Worm (Caenorhabditis elegans) whole organism, late embryonic: ENCODE data around the gene T02H6.8.
A peak's percentile ranks its signal among the peaks of the same experiment; 100 is the strongest.
"Not testable (repeated sequence)": the region's sequence is repeated elsewhere in the genome, so short reads cannot be mapped to it uniquely, and the experiment has no call there.

Experiments used
- F13H6.1 ChIP-seq: sonication (generic microtip); optimal IDR thresholded peaks from 2 replicates; lab custom pipeline; 2016; ENCODE audit warnings: missing genetic modification characterization, missing compliant biosample characterization
- K09A11.1 ChIP-seq: sonication (generic microtip); optimal IDR thresholded peaks from 2 replicates; lab custom pipeline; 2017; ENCODE audit warnings: antibody characterized with exemption, mild to moderate bottlenecking, missing genetic modification characterization, missing compliant biosample characterization; ENCODE audit not compliant: insufficient read depth
- T23F11.4 ChIP-seq: fragments of 200-800 bp; sonication (Bioruptor generic); optimal IDR thresholded peaks from 2 replicates; lab custom pipeline; 2018; ENCODE audit warnings: mild to moderate bottlenecking, missing genetic modification characterization, missing compliant biosample characterization
- Y22D7AL.16 ChIP-seq: sonication (generic microtip); optimal IDR thresholded peaks from 2 replicates; lab custom pipeline; 2016; ENCODE audit warnings: missing genetic modification characterization, missing compliant biosample characterization
- ceh-18 ChIP-seq: sonication (generic microtip); optimal IDR thresholded peaks from 2 replicates; lab custom pipeline; 2016; ENCODE audit warnings: missing genetic modification characterization, missing compliant biosample characterization
- ceh-19 ChIP-seq: fragments of 200-800 bp; sonication (Bioruptor generic); optimal IDR thresholded peaks from 2 replicates; lab custom pipeline; 2018; ENCODE audit warnings: mild to moderate bottlenecking, missing genetic modification characterization, missing compliant biosample characterization
- ceh-24 ChIP-seq: sonication (generic microtip); optimal IDR thresholded peaks from 2 replicates; lab custom pipeline; 2016; ENCODE audit warnings: mild to moderate bottlenecking, missing genetic modification characterization, missing compliant biosample characterization
- ceh-31 ChIP-seq: sonication (generic microtip); optimal IDR thresholded peaks from 2 replicates; lab custom pipeline; 2016; ENCODE audit warnings: missing genetic modification characterization, missing compliant biosample characterization
- ceh-48 ChIP-seq: sonication (generic microtip); optimal IDR thresholded peaks from 2 replicates; lab custom pipeline; 2016; ENCODE audit warnings: missing genetic modification characterization, inconsistent platforms, missing compliant biosample characterization
- dmd-4 ChIP-seq: sonication (generic microtip); optimal IDR thresholded peaks from 2 replicates; lab custom pipeline; 2016; ENCODE audit warnings: borderline replicate concordance, missing genetic modification characterization, missing compliant biosample characterization
- elt-4 ChIP-seq: sonication (generic microtip); optimal IDR thresholded peaks from 2 replicates; lab custom pipeline; 2016; ENCODE audit warnings: missing genetic modification characterization, missing compliant biosample characterization
- ets-4 ChIP-seq: sonication (generic microtip); optimal IDR thresholded peaks from 2 replicates; lab custom pipeline; 2016; ENCODE audit warnings: missing genetic modification characterization, missing compliant biosample characterization
- hlh-13 ChIP-seq: fragments of 200-800 bp; sonication (Bioruptor generic); optimal IDR thresholded peaks from 2 replicates; lab custom pipeline; 2018; ENCODE audit warnings: mild to moderate bottlenecking, missing genetic modification characterization, missing compliant biosample characterization
- hlh-30 ChIP-seq: sonication (generic microtip); optimal IDR thresholded peaks from 2 replicates; lab custom pipeline; 2017; ENCODE audit warnings: antibody characterized with exemption, missing genetic modification characterization, missing compliant biosample characterization; ENCODE audit not compliant: insufficient read depth
- hlh-8 ChIP-seq: sonication (generic microtip); optimal IDR thresholded peaks from 2 replicates; lab custom pipeline; 2016; ENCODE audit warnings: missing genotype, missing genetic modification characterization, missing compliant biosample characterization
- lim-6 ChIP-seq: sonication (generic microtip); optimal IDR thresholded peaks from 2 replicates; lab custom pipeline; 2016; ENCODE audit warnings: missing genetic modification characterization, missing compliant biosample characterization
- madf-2 ChIP-seq: sonication (generic microtip); optimal IDR thresholded peaks from 2 replicates; lab custom pipeline; 2017; ENCODE audit warnings: missing genetic modification characterization, missing compliant biosample characterization
- mec-3 ChIP-seq: sonication (generic microtip); optimal IDR thresholded peaks from 2 replicates; lab custom pipeline; 2016; ENCODE audit warnings: borderline replicate concordance, missing genetic modification characterization, missing compliant biosample characterization
- nfya-1 ChIP-seq: sonication (generic microtip); optimal IDR thresholded peaks from 2 replicates; lab custom pipeline; 2017; ENCODE audit warnings: missing genetic modification characterization, mild to moderate bottlenecking, missing compliant biosample characterization, antibody characterized with exemption, moderate library complexity
- nhr-11 ChIP-seq: fragments of 150-350 bp; optimal IDR thresholded peaks from 2 replicates; lab custom pipeline; 2014; ENCODE audit warnings: missing biosample characterization, missing genetic modification characterization
- nhr-232 ChIP-seq: sonication (generic microtip); optimal IDR thresholded peaks from 2 replicates; lab custom pipeline; 2016; ENCODE audit warnings: missing genetic modification characterization, missing compliant biosample characterization
- npax-4 ChIP-seq: sonication (generic microtip); optimal IDR thresholded peaks from 2 replicates; lab custom pipeline; 2016; ENCODE audit warnings: missing genetic modification characterization, missing compliant biosample characterization
- pat-9 ChIP-seq: fragments of 200-800 bp; sonication (Bioruptor generic); optimal IDR thresholded peaks from 2 replicates; lab custom pipeline; 2018; ENCODE audit warnings: mild to moderate bottlenecking, missing genetic modification characterization, moderate library complexity, missing compliant biosample characterization
- pha-4 ChIP-seq: fragments of 150-350 bp; optimal IDR thresholded peaks from 2 replicates; lab custom pipeline; 2018; ENCODE audit warnings: missing biosample characterization, missing genetic modification reagents, missing genetic modification characterization
- ref-2 ChIP-seq: sonication (generic microtip); optimal IDR thresholded peaks from 2 replicates; lab custom pipeline; 2016; ENCODE audit warnings: missing genetic modification characterization, missing compliant biosample characterization
- rnt-1 ChIP-seq: sonication (generic microtip); optimal IDR thresholded peaks from 2 replicates; lab custom pipeline; 2016; ENCODE audit warnings: missing genetic modification characterization, missing compliant biosample characterization
- sox-2 ChIP-seq: fragments of 200-800 bp; sonication (Bioruptor generic); IDR thresholded peaks from 2 replicates; pipeline ENCODE4 v1.3.6; 2022; ENCODE audit warnings: missing genetic modification reagents, missing genetic modification characterization, missing compliant biosample characterization
- sox-4 ChIP-seq: sonication (generic microtip); optimal IDR thresholded peaks from 2 replicates; lab custom pipeline; 2017; ENCODE audit warnings: mild to moderate bottlenecking, missing genetic modification characterization, inconsistent platforms, missing compliant biosample characterization
- syd-9 ChIP-seq: sonication (generic microtip); optimal IDR thresholded peaks from 2 replicates; lab custom pipeline; 2016; ENCODE audit warnings: mild to moderate bottlenecking, missing genetic modification characterization, moderate library complexity, missing compliant biosample characterization
- tbx-2 ChIP-seq: sonication (generic microtip); optimal IDR thresholded peaks from 2 replicates; lab custom pipeline; 2016; ENCODE audit warnings: missing genetic modification characterization, missing compliant biosample characterization
- ttx-3 ChIP-seq: sonication (generic microtip); optimal IDR thresholded peaks from 2 replicates; lab custom pipeline; 2016; ENCODE audit warnings: missing genetic modification reagents, missing genetic modification characterization, missing compliant biosample characterization
- unc-3 ChIP-seq, 2 experiments: fragments of 200-800 bp in 1 of 2; sonication (Bioruptor generic) in 1 of 2; sonication (generic microtip) in 1 of 2; conservative IDR thresholded peaks in 1 of 2; optimal IDR thresholded peaks in 1 of 2; 2 replicates each; pipeline versions ENCODE4 v1.3.6 to Lab custom; 2016 to 2022; ENCODE audit warnings: missing compliant biosample characterization in 2 of 2, missing genetic modification characterization in 2 of 2, missing genetic modification reagents in 1 of 2

Gene T02H6.8

ce11 chrII:689749-690148 lies 9.1 kb downstream of the T02H6.8 start, which contains the start of gene T02H6.4:
Gene T02H6.4 (plus strand): TSS chrII:690049.
- TF ChIP-seq ceh-18 (tag; lab: Kevin White, UChicago) (no peak), rnt-1 (tag; lab: Kevin White, UChicago) (no peak), tbx-2 (tag; lab: Kevin White, UChicago) (no peak), elt-4 (tag; lab: Kevin White, UChicago) (no peak), ceh-48 (tag; lab: Kevin White, UChicago) (no peak), mec-3 (tag; lab: Kevin White, UChicago) (no peak), nhr-11 (tag; lab: Kevin White, UChicago) (no peak)

- TF ChIP-seq F13H6.1 (tag; lab: Kevin White, UChicago): no peak
- no peak for TF ChIP-seq ceh-19 (GFP tag; lab: Kevin White, UChicago)
- TF ChIP-seq nfya-1 (tag; lab: Kevin White, UChicago): no peak
- TF ChIP-seq hlh-30 (tag; lab: Kevin White, UChicago): no peak
- no peak for TF ChIP-seq npax-4 (tag; lab: Kevin White, UChicago)
- TF ChIP-seq Y22D7AL.16 (tag; lab: Kevin White, UChicago): no peak
- TF ChIP-seq rnt-1 (tag; lab: Kevin White, UChicago): no peak
- no peak for TF ChIP-seq madf-2 (tag; lab: Kevin White, UChicago)
- TF ChIP-seq sox-2 (GFP tag; lab: Robert Waterston, UW): no peak
- TF ChIP-seq pha-4 (tag; lab: Kevin White, UChicago): no peak
These were observed 10.9 kb downstream of the T02H6.8 start, which contains the start of gene T02H6.3 for ce11 chrII:691550-691949. Gene T02H6.3 (plus strand): TSS chrII:691850.

- TF ChIP-seq unc-3 (GFP tag; conservative IDR thresholded peaks at IDR 0.05; lab: Robert Waterston, UW): 0 out of 2 replicates have a peak, but pooled peaks have one; percentile 8
- not testable (repeated sequence) for TF ChIP-seq unc-3 (tag; optimal IDR thresholded peaks at IDR 0.05; lab: Kevin White, UChicago)
These were observed 14.4 kb downstream of the T02H6.8 start for ce11 chrII:695079-695478.

ce11 chrII:701025-701370 lies 20.4 kb downstream of the T02H6.8 start, which contains the start of gene T02H6.11:
Gene T02H6.11 (minus strand): TSS chrII:701125.
- TF ChIP-seq ref-2 (tag; lab: Kevin White, UChicago) (no peak), T23F11.4 (GFP tag; lab: Kevin White, UChicago) (no peak), ttx-3 (tag; lab: Kevin White, UChicago) (no peak), ceh-24 (tag; lab: Kevin White, UChicago) (no peak), syd-9 (tag; lab: Kevin White, UChicago) (no peak), hlh-13 (GFP tag; lab: Kevin White, UChicago) (no peak), lim-6 (tag; lab: Kevin White, UChicago) (no peak), K09A11.1 (no peak), ceh-31 (tag; lab: Kevin White, UChicago) (no peak), sox-4 (no peak), hlh-8 (tag; lab: Kevin White, UChicago) (no peak), unc-3 (GFP tag; conservative IDR thresholded peaks at IDR 0.05; lab: Robert Waterston, UW) (no peak), unc-3 (tag; optimal IDR thresholded peaks at IDR 0.05; lab: Kevin White, UChicago) (no peak), sox-2 (GFP tag; lab: Robert Waterston, UW) (no peak), dmd-4 (tag; lab: Kevin White, UChicago) (no peak), pat-9 (tag; lab: Kevin White, UChicago) (no peak), nhr-232 (no peak), ets-4 (tag; lab: Kevin White, UChicago) (no peak)
